Worm (Caenorhabditis elegans): ENCODE measurements around the gene Y43D4A.6.

ce11 chrIV:16778644-16779043 lies 8.5 kb upstream of the Y43D4A.6 start:
- TF ChIP-seq ama-1 (optimal IDR thresholded peaks at IDR 0.05) (no peak), hnd-1 (tag; optimal IDR thresholded peaks at IDR 0.05) (no peak), tra-4 (tag; optimal IDR thresholded peaks at IDR 0.05) (no peak), scrt-1 (GFP tag; IDR thresholded peaks at IDR 0.05) (no peak), flt-1 (GFP tag; IDR thresholded peaks at IDR 0.05) (no peak), sea-1 (GFP tag; conservative IDR thresholded peaks at IDR 0.05) (no peak), aly-1 (tag; optimal IDR thresholded peaks at IDR 0.05) (no peak), tbx-37 (GFP tag; conservative IDR thresholded peaks at IDR 0.05) (no peak), pes-1 (GFP tag; IDR thresholded peaks at IDR 0.05) (no peak), ceh-36 (tag; optimal IDR thresholded peaks at IDR 0.05) (no peak), ceh-13 (GFP tag; optimal IDR thresholded peaks at IDR 0.05) (no peak), tbx-11 (GFP tag; IDR thresholded peaks at IDR 0.05) (no peak), ets-7 (tag; optimal IDR thresholded peaks at IDR 0.05) (no peak), hmg-4 (GFP tag; optimal IDR thresholded peaks at IDR 0.05) (no peak)
